Fruit fly (Drosophila melanogaster) whole organism, wandering third instar larva: ENCODE data around the gene CG17267.

Experiments used
- brk ChIP-seq: fragments of 200-800 bp; sonication (Bioruptor generic); optimal IDR thresholded peaks from 2 replicates; lab custom pipeline; 2016; ENCODE audit warnings: missing biosample characterization, mild to moderate bottlenecking, missing genetic modification characterization
- foxo ChIP-seq, 2 experiments: fragments of 200-800 bp; sonication (Bioruptor generic); optimal IDR thresholded peaks; 2 replicates in 1 of 2; 3 replicates in 1 of 2; lab custom pipeline; 2016 to 2017; ENCODE audit warnings: missing biosample characterization in 2 of 2, missing genetic modification characterization in 2 of 2
- fru ChIP-seq: fragments of 200-800 bp; sonication (Bioruptor generic); optimal IDR thresholded peaks from 3 replicates; lab custom pipeline; 2016; ENCODE audit warnings: missing biosample characterization, mild to moderate bottlenecking, missing genetic modification characterization
- psq ChIP-seq: fragments of 200-800 bp; sonication (Bioruptor generic); optimal IDR thresholded peaks from 3 replicates; lab custom pipeline; 2017; ENCODE audit warnings: missing biosample characterization, mild to moderate bottlenecking, missing genetic modification characterization, moderate library complexity
- usp ChIP-seq: fragments of >200 bp; optimal IDR thresholded peaks from 2 replicates; lab custom pipeline; 2017; ENCODE audit warnings: missing biosample characterization, missing genetic modification characterization
- woc ChIP-seq: sonication (Bioruptor generic); optimal IDR thresholded peaks from 2 replicates; lab custom pipeline; 2016; ENCODE audit warnings: missing biosample characterization, mild to moderate bottlenecking, missing genetic modification characterization

DNA sequence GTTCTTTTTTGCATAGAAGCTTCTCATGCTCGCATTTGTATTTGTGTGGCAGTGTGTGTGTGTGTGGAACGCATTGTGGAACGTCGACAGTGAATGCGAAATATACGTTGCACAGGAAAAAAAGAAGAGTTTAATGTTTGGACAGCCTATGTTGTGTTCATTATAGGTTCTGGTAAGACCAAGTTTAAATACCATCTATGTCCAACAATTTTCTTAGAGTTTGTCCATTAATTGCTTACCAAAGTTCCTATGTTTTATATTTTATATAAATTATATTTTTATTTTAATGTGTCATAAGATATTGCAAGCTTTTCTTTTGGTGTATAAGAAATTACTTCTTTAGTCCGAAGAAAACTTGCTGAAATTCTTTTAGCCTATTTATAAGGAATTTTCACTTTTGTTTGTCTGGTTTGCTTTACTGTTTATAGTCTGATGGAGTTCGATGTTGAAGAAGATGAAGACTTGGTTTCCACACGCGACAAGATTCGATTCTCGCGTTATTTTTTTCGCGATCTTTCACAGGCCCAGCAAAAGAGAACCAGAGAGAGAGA lies 43.3 kb upstream of the CG17267 start:
- no peak for TF ChIP-seq usp (GFP tag; lab: Kevin White, UChicago)
- peak; percentile 82 for TF ChIP-seq fru (GFP tag; lab: Kevin White, UChicago)
- TF ChIP-seq brk (GFP tag; lab: Kevin White, UChicago) = no peak
- peak; percentile 79 for TF ChIP-seq psq
- TF ChIP-seq foxo (GFP tag; optimal IDR thresholded peaks at IDR 0.05; lab: Kevin White, UChicago) = peak in 1 of 2 experiments; percentile 91
- peak; percentile 48 for TF ChIP-seq woc
